Worm (Caenorhabditis elegans): ENCODE results near the gene prp-18.

- TF ChIP-seq snpc-4 (tag; optimal IDR thresholded peaks at IDR 0.05): no peak
- no peak for TF ChIP-seq nhr-6 (tag; optimal IDR thresholded peaks at IDR 0.05)
- TF ChIP-seq sem-4 (tag; optimal IDR thresholded peaks at IDR 0.05): no peak
- no peak for TF ChIP-seq ztf-11 (tag; optimal IDR thresholded peaks at IDR 0.05)
Observed at ce11 chrIV:9895088-9895487, 10.9 kb upstream of the prp-18 start, which contains the start of gene ssp-32.
